Fruit fly (Drosophila melanogaster): ENCODE measurements around the gene CG4766.

CG4766 gene

DNA sequence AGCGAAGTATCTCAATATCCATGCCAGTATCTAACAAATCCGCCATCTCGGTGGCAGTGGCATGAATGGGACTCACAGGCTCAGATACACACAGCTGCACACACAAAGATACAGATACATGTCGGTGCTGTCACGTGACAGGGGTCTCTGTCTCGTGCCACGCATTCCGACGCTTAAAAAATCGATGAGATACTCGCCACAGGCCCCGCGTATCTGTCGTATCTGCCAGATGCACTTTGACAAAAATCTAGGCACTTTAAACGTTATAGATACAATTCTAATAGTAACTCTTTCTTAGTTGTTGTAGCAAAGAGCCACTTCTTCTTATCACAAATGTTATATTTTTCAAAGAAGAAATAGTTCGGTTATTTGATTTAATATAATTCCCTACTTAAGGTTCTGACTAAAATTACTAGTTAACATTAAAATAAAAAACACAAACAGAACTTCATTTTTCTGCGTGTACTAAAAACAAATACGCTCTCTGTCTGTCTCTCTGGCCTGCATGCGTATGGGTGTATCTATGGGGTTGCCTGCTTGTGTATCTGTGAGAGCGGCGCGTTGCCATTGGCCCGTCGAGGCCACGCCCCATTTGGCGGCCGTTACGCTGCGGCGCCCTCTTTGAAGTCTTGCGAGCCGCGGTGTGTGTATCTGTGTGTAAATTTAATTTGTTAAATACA lies at the start of gene CG4766 (continued):
- TF ChIP-seq CG7786 (GFP tag; optimal IDR thresholded peaks at IDR 0.05), result peak; percentile 85
- TF ChIP-seq al (GFP tag; IDR thresholded peaks at IDR 0.05), result peak; percentile 46; the same call in 1 of the 2 replicates
- TF ChIP-seq az2 (GFP tag; optimal IDR thresholded peaks at IDR 0.05), result peak; percentile 87
- TF ChIP-seq CG32772 (GFP tag; IDR thresholded peaks at IDR 0.05), result peak; percentile 62
- TF ChIP-seq CG17385 (GFP tag; optimal IDR thresholded peaks at IDR 0.05), result peak; percentile 75
- TF ChIP-seq ato (GFP tag; IDR thresholded peaks at IDR 0.05; ENCODE audit: partially characterized antibody), result no peak
- TF ChIP-seq HHEX (GFP tag; optimal IDR thresholded peaks at IDR 0.05), result peak; percentile 67
- peak; percentile 84 for TF ChIP-seq Ptx1 (GFP tag; IDR thresholded peaks at IDR 0.05)
- TF ChIP-seq CG2678 (tag; optimal IDR thresholded peaks at IDR 0.05), result peak; percentile 91
- TF ChIP-seq so (GFP tag; IDR thresholded peaks at IDR 0.05), result peak; percentile 80; the same call in 1 of the 3 replicates
- peak; percentile 92 for TF ChIP-seq row (GFP tag; IDR thresholded peaks at IDR 0.05)
- TF ChIP-seq CG17361 (GFP tag; IDR thresholded peaks at IDR 0.05), result peak; percentile 92
- TF ChIP-seq CG3726 (GFP tag; IDR thresholded peaks at IDR 0.05), result 0 out of 3 replicates have a peak, but pooled peaks have one; percentile 46
- peak; percentile 49 for TF ChIP-seq CG30431 (GFP tag; optimal IDR thresholded peaks at IDR 0.05)
- peak; percentile 79 for TF ChIP-seq Six4 (GFP tag; optimal IDR thresholded peaks at IDR 0.05)
- TF ChIP-seq CG6254 (GFP tag; optimal IDR thresholded peaks at IDR 0.05), result peak; percentile 84
- peak; percentile 84 for TF ChIP-seq zfh1 (GFP tag; IDR thresholded peaks at IDR 0.05)
- peak; percentile 84 for TF ChIP-seq Oli (tag; optimal IDR thresholded peaks at IDR 0.05)
- TF ChIP-seq CG2116 (GFP tag; optimal IDR thresholded peaks at IDR 0.05), result peak; percentile 52
- peak; percentile 86 for TF ChIP-seq jumu (GFP tag; optimal IDR thresholded peaks at IDR 0.05)
- TF ChIP-seq salm (tag; optimal IDR thresholded peaks at IDR 0.05), result peak; percentile 57
- no peak for TF ChIP-seq pita (GFP tag; optimal IDR thresholded peaks at IDR 0.05)
- TF ChIP-seq CG8281 (tag; optimal IDR thresholded peaks at IDR 0.05), result peak; percentile 68
- TF ChIP-seq chif (GFP tag; optimal IDR thresholded peaks at IDR 0.05), result peak; percentile 70 to 93
- peak; percentile 36 for TF ChIP-seq Ets97D (GFP tag; optimal IDR thresholded peaks at IDR 0.05)
- TF ChIP-seq CG11504 (tag; optimal IDR thresholded peaks at IDR 0.05), result peak; percentile 93
- peak; percentile 87 for TF ChIP-seq CG32767 (GFP tag; IDR thresholded peaks at IDR 0.05)
- TF ChIP-seq Lpt (GFP tag; optimal IDR thresholded peaks at IDR 0.05), result no peak
- peak; percentile 5 for TF ChIP-seq MESR4 (GFP tag; optimal IDR thresholded peaks at IDR 0.05)
- no peak for TF ChIP-seq hb (GFP tag; IDR thresholded peaks at IDR 0.05; ENCODE audit: partially characterized antibody)
- TF ChIP-seq ATbp (GFP tag; optimal IDR thresholded peaks at IDR 0.05), result peak; percentile 82
- TF ChIP-seq CG2712 (tag; optimal IDR thresholded peaks at IDR 0.05), result peak; percentile 95
- TF ChIP-seq insv (GFP tag; optimal IDR thresholded peaks at IDR 0.05), result peak in 1 of 2 experiments; percentile 51
- peak; percentile 90 for TF ChIP-seq CoRest (tag; optimal IDR thresholded peaks at IDR 0.05)
- TF ChIP-seq Hr3 (GFP tag; optimal IDR thresholded peaks at IDR 0.05), result peak; percentile 86
- peak; percentile 57 for TF ChIP-seq CG11398 (GFP tag; optimal IDR thresholded peaks at IDR 0.05)
- TF ChIP-seq CG18262 (tag; optimal IDR thresholded peaks at IDR 0.05), result peak; percentile 94
- TF ChIP-seq CG33213 (GFP tag; optimal IDR thresholded peaks at IDR 0.05), result peak; percentile 51
- peak; percentile 84 for TF ChIP-seq CG8089 (GFP tag; optimal IDR thresholded peaks at IDR 0.05)
- TF ChIP-seq grau (tag; optimal IDR thresholded peaks at IDR 0.05), result peak; percentile 85
- TF ChIP-seq pum (GFP tag; optimal IDR thresholded peaks at IDR 0.05), result peak; percentile 91
- peak; percentile 48; the same call in 1 of the 2 replicates for TF ChIP-seq CG14014 (GFP tag; IDR thresholded peaks at IDR 0.05)
- peak; percentile 52 for TF ChIP-seq CG13123 (GFP tag; optimal IDR thresholded peaks at IDR 0.05)
- peak; percentile 37; the same call in 1 of the 2 replicates for TF ChIP-seq Taf1 (GFP tag; IDR thresholded peaks at IDR 0.05)
- TF ChIP-seq gro (GFP tag; optimal IDR thresholded peaks at IDR 0.05), result peak; percentile 46
- no peak for TF ChIP-seq hkb (optimal IDR thresholded peaks at IDR 0.05)
- peak; percentile 74 for TF ChIP-seq hkb (GFP tag; IDR thresholded peaks at IDR 0.05)
- peak; percentile 75 for TF ChIP-seq CG6813 (GFP tag; optimal IDR thresholded peaks at IDR 0.05)
- peak; percentile 65 for TF ChIP-seq jing (GFP tag; optimal IDR thresholded peaks at IDR 0.05)
- TF ChIP-seq amos (GFP tag; IDR thresholded peaks at IDR 0.05; ENCODE audit: partially characterized antibody), result no peak

Measured in whole organism, embryonic.